Fruit fly (Drosophila melanogaster): Measurements from ENCODE around the gene CG6833.
A peak's percentile ranks its signal among the peaks of the same experiment; 100 is the strongest.

Gene CG6833

dm6 chr3L:14028485-14029384 lies 22.3 kb upstream of the CG6833 start, which contains the start of gene Ptip (continued):
- TF ChIP-seq oc (tag; optimal IDR thresholded peaks at IDR 0.05) (no peak), CG9609 (GFP tag; optimal IDR thresholded peaks at IDR 0.05) (peak; percentile 1), Ptx1 (GFP tag; IDR thresholded peaks at IDR 0.05) (no peak), CG34224 (GFP tag; IDR thresholded peaks at IDR 0.05; ENCODE audit: partially characterized antibody) (peak; percentile 91), hb (GFP tag; IDR thresholded peaks at IDR 0.05; ENCODE audit: partially characterized antibody) (peak; percentile 94), psq (GFP tag; optimal IDR thresholded peaks at IDR 0.05) (no peak), tio (GFP tag; optimal IDR thresholded peaks at IDR 0.05) (no peak), Ada2b (GFP tag; IDR thresholded peaks at IDR 0.05) (0 out of 2 replicates have a peak, but pooled peaks have one; percentile 19), NfI (GFP tag; optimal IDR thresholded peaks at IDR 0.05) (peak; percentile 67), crp (GFP tag; optimal IDR thresholded peaks at IDR 0.05) (no peak), Fer3 (tag; optimal IDR thresholded peaks at IDR 0.05) (no peak), HmgD (GFP tag; optimal IDR thresholded peaks at IDR 0.05) (peak; percentile 6), CG9797 (GFP tag; optimal IDR thresholded peaks at IDR 0.05) (peak; percentile 29), CoRest (tag; optimal IDR thresholded peaks at IDR 0.05) (peak; percentile 47), odd (GFP tag; optimal IDR thresholded peaks at IDR 0.05) (peak; percentile 34), sqz (GFP tag; optimal IDR thresholded peaks at IDR 0.05) (no peak), shn (GFP tag; optimal IDR thresholded peaks at IDR 0.05) (peak; percentile 16), Trl (optimal IDR thresholded peaks at IDR 0.05) (no peak), Trl (GFP tag; optimal IDR thresholded peaks at IDR 0.05) (no peak), CG10366 (GFP tag; IDR thresholded peaks at IDR 0.05) (peak; percentile 75), ara (GFP tag; IDR thresholded peaks at IDR 0.05) (no peak), p53 (GFP tag; optimal IDR thresholded peaks at IDR 0.05) (peak; percentile 8), dan (GFP tag; IDR thresholded peaks at IDR 0.05) (no peak), sug (tag; optimal IDR thresholded peaks at IDR 0.05) (peak; percentile 21), fd102C (GFP tag; optimal IDR thresholded peaks at IDR 0.05) (no peak), Doc2 (GFP tag; IDR thresholded peaks at IDR 0.05) (no peak), CG8478 (optimal IDR thresholded peaks at IDR 0.05) (peak; percentile 71), sim (GFP tag; IDR thresholded peaks at IDR 0.05) (no peak), zen2 (GFP tag; IDR thresholded peaks at IDR 0.05; ENCODE audit: partially characterized antibody) (peak; percentile 94), CG12659 (GFP tag; optimal IDR thresholded peaks at IDR 0.05) (peak; percentile 52), ro (GFP tag; IDR thresholded peaks at IDR 0.05) (no peak), vvl (GFP tag; IDR thresholded peaks at IDR 0.05) (peak; percentile 71), CG17186 (GFP tag; optimal IDR thresholded peaks at IDR 0.05) (peak; percentile 26), Ets97D (GFP tag; optimal IDR thresholded peaks at IDR 0.05) (peak; percentile 75), z (GFP tag; IDR thresholded peaks at IDR 0.05) (no peak), fru (optimal IDR thresholded peaks at IDR 0.05) (no peak), Xbp1 (GFP tag; optimal IDR thresholded peaks at IDR 0.05) (peak; percentile 37), CG14860 (GFP tag; IDR thresholded peaks at IDR 0.05; ENCODE audit: partially characterized antibody) (peak; percentile 90), dati (GFP tag; IDR thresholded peaks at IDR 0.05) (no peak), CG43689 (GFP tag; IDR thresholded peaks at IDR 0.05) (no peak), Spps (tag; optimal IDR thresholded peaks at IDR 0.05) (no peak), run (tag; optimal IDR thresholded peaks at IDR 0.05) (no peak), crc (GFP tag; optimal IDR thresholded peaks at IDR 0.05) (no peak), Meics (GFP tag; optimal IDR thresholded peaks at IDR 0.05) (no peak), schlank (tag; optimal IDR thresholded peaks at IDR 0.05) (peak; percentile 8), esg (GFP tag; conservative IDR thresholded peaks at IDR 0.05) (no peak), ems (GFP tag; optimal IDR thresholded peaks at IDR 0.05) (no peak), Awh (GFP tag; IDR thresholded peaks at IDR 0.05) (peak; percentile 58; the same call in 1 of the 2 replicates), slou (GFP tag; optimal IDR thresholded peaks at IDR 0.05) (no peak), abd-A (tag; optimal IDR thresholded peaks at IDR 0.05) (no peak)

Data from whole organism, embryonic.